Worm (Caenorhabditis elegans) whole organism, L1 larva: ENCODE results near the gene C04H5.1.
A peak's percentile ranks its signal among the peaks of the same experiment; 100 is the strongest.

Source experiments
- C04F5.9 ChIP-seq: sonication (generic microtip); optimal IDR thresholded peaks from 2 replicates; lab custom pipeline; 2016; ENCODE audit warnings: missing genetic modification characterization, missing compliant biosample characterization
- C34B4.2 ChIP-seq: sonication (generic microtip); optimal IDR thresholded peaks from 2 replicates; lab custom pipeline; 2017; ENCODE audit warnings: mild to moderate bottlenecking, missing genetic modification characterization, missing compliant biosample characterization
- aha-1 ChIP-seq: fragments of 150-350 bp; optimal IDR thresholded peaks from 2 replicates; lab custom pipeline; 2014; ENCODE audit warnings: missing biosample characterization, missing genetic modification characterization
- blmp-1 ChIP-seq: fragments of 150-350 bp; optimal IDR thresholded peaks from 2 replicates; lab custom pipeline; 2014; ENCODE audit warnings: missing biosample characterization, missing genetic modification characterization
- ceh-8 ChIP-seq: fragments of 200-800 bp; sonication (Bioruptor generic); optimal IDR thresholded peaks from 2 replicates; lab custom pipeline; 2018; ENCODE audit warnings: mild to moderate bottlenecking, missing genetic modification characterization, moderate library complexity, missing compliant biosample characterization
- ceh-82 ChIP-seq, 3 experiments: fragments of 150-350 bp in 1 of 3; sonication (generic microtip) in 2 of 3; optimal IDR thresholded peaks; 2 replicates each; lab custom pipeline; 2014 to 2017; ENCODE audit warnings: missing biosample characterization in 3 of 3, missing genetic modification characterization in 3 of 3
- ceh-88 ChIP-seq: fragments of 200-800 bp; sonication (Bioruptor generic); IDR thresholded peaks from 2 replicates; pipeline ENCODE4 v1.3.6; 2022; ENCODE audit warnings: missing genetic modification characterization, missing compliant biosample characterization
- dpl-1 ChIP-seq, 3 experiments: fragments of 150-350 bp in 2 of 3; sonication (generic microtip) in 1 of 3; optimal IDR thresholded peaks; 2 replicates each; lab custom pipeline; 2014 to 2017; ENCODE audit warnings: missing biosample characterization in 3 of 3, missing genetic modification characterization in 3 of 3, missing genetic modification reagents in 3 of 3
- dsc-1 ChIP-seq: sonication (generic microtip); optimal IDR thresholded peaks from 2 replicates; lab custom pipeline; 2016; ENCODE audit warnings: mild to moderate bottlenecking, missing genetic modification characterization, missing compliant biosample characterization
- efl-1 ChIP-seq, 4 experiments: fragments of 150-350 bp; optimal IDR thresholded peaks in 3 of 4; peaks in 1 of 4; 1 replicate in 1 of 4; 2 replicates in 3 of 4; lab custom pipeline; 2014; ENCODE audit warnings: missing biosample characterization in 2 of 4, missing genetic modification characterization in 2 of 4, missing genetic modification reagents in 2 of 4
- egl-27 ChIP-seq, 2 experiments: fragments of 150-350 bp in 1 of 2; sonication (generic microtip); optimal IDR thresholded peaks; 3 replicates each; lab custom pipeline; 2017 to 2018; ENCODE audit warnings: missing biosample characterization in 2 of 2, missing genetic modification characterization in 2 of 2, missing genetic modification reagents in 2 of 2
- elt-3 ChIP-seq, 6 experiments: fragments of 150-350 bp in 1 of 6; sonication (generic microtip); optimal IDR thresholded peaks; 2 replicates each; lab custom pipeline; 2017 to 2018; ENCODE audit warnings: missing biosample characterization in 6 of 6, missing genetic modification characterization in 6 of 6, inconsistent platforms in 1 of 6
- fkh-10 ChIP-seq: sonication (generic microtip); optimal IDR thresholded peaks from 2 replicates; lab custom pipeline; 2017; ENCODE audit warnings: missing biosample characterization, missing genetic modification reagents, missing genetic modification characterization
- fos-1 ChIP-seq: fragments of 150-350 bp; optimal IDR thresholded peaks from 2 replicates; lab custom pipeline; 2014; ENCODE audit warnings: missing biosample characterization, missing genetic modification characterization
- grh-1 ChIP-seq: fragments of 200-800 bp; sonication (Bioruptor generic); IDR thresholded peaks from 2 replicates; pipeline ENCODE4 v1.3.6; 2022; ENCODE audit warnings: missing genetic modification reagents, missing genetic modification characterization, missing compliant biosample characterization
- hlh-17 ChIP-seq: fragments of 200-800 bp; sonication (Bioruptor generic); optimal IDR thresholded peaks from 2 replicates; lab custom pipeline; 2018; ENCODE audit warnings: missing genetic modification characterization, mild to moderate bottlenecking, missing compliant biosample characterization, moderate library complexity, borderline replicate concordance
- hpl-2 ChIP-seq: fragments of 150-350 bp; optimal IDR thresholded peaks from 2 replicates; lab custom pipeline; 2014; ENCODE audit warnings: missing biosample characterization, missing genetic modification reagents, missing genetic modification characterization
- irx-1 ChIP-seq: sonication (generic microtip); optimal IDR thresholded peaks from 2 replicates; lab custom pipeline; 2016; ENCODE audit warnings: missing genetic modification characterization, missing compliant biosample characterization
- lin-14 ChIP-seq: fragments of 200-800 bp; sonication (Bioruptor generic); optimal IDR thresholded peaks from 2 replicates; lab custom pipeline; 2018; ENCODE audit warnings: mild to moderate bottlenecking, missing genetic modification characterization, moderate library complexity, missing compliant biosample characterization
- lin-15B ChIP-seq: fragments of 150-350 bp; sonication (generic microtip); optimal IDR thresholded peaks from 3 replicates; lab custom pipeline; 2014; ENCODE audit warnings: missing biosample characterization, missing genetic modification characterization
- lin-35 ChIP-seq, 2 experiments: fragments of 150-350 bp; optimal IDR thresholded peaks; 2 replicates each; lab custom pipeline; 2014; ENCODE audit warnings: missing biosample characterization in 2 of 2, missing genetic modification characterization in 2 of 2, missing genetic modification reagents in 2 of 2
- lin-39 ChIP-seq: fragments of 150-350 bp; optimal IDR thresholded peaks from 2 replicates; lab custom pipeline; 2014; ENCODE audit warnings: missing biosample characterization, missing genetic modification reagents, missing genetic modification characterization
- lir-3 ChIP-seq: sonication (generic microtip); optimal IDR thresholded peaks from 2 replicates; lab custom pipeline; 2016; ENCODE audit warnings: mild to moderate bottlenecking, missing genetic modification characterization, moderate library complexity, missing compliant biosample characterization; ENCODE audit not compliant: poor library complexity
- mef-2 ChIP-seq: fragments of 150-350 bp; optimal IDR thresholded peaks from 2 replicates; lab custom pipeline; 2014; ENCODE audit warnings: missing biosample characterization, missing genetic modification characterization
- mep-1 ChIP-seq: fragments of 150-350 bp; optimal IDR thresholded peaks from 2 replicates; lab custom pipeline; 2014; ENCODE audit warnings: missing biosample characterization, missing genetic modification characterization
- nhr-19 ChIP-seq: fragments of 200-800 bp; sonication (Bioruptor generic); conservative IDR thresholded peaks from 2 replicates; pipeline ENCODE4 v1.3.6; 2022; ENCODE audit warnings: missing genetic modification characterization, missing compliant biosample characterization
- nhr-20 ChIP-seq: sonication (generic microtip); optimal IDR thresholded peaks from 2 replicates; lab custom pipeline; 2016; ENCODE audit warnings: mild to moderate bottlenecking, missing genetic modification characterization, missing compliant biosample characterization
- nhr-77 ChIP-seq: fragments of 150-350 bp; optimal IDR thresholded peaks from 2 replicates; lab custom pipeline; 2014; ENCODE audit warnings: missing biosample characterization, missing genetic modification characterization
- nhr-84 ChIP-seq: sonication (generic microtip); optimal IDR thresholded peaks from 2 replicates; lab custom pipeline; 2017; ENCODE audit warnings: missing biosample characterization, missing genetic modification characterization
- nhr-85 ChIP-seq: sonication (generic microtip); peaks from one replicate; lab custom pipeline; 2016; ENCODE audit warnings: missing genetic modification characterization, inconsistent platforms, missing compliant biosample characterization
- nhr-90 ChIP-seq: sonication (generic microtip); optimal IDR thresholded peaks from 2 replicates; lab custom pipeline; 2016; ENCODE audit warnings: mild to moderate bottlenecking, missing genetic modification characterization, missing compliant biosample characterization; ENCODE audit not compliant: poor library complexity
- pag-3 ChIP-seq: sonication (generic microtip); optimal IDR thresholded peaks from 2 replicates; lab custom pipeline; 2017; ENCODE audit warnings: missing genetic modification characterization, mild to moderate bottlenecking, missing compliant biosample characterization, antibody characterized with exemption, borderline replicate concordance; ENCODE audit not compliant: insufficient read depth
- skn-1 ChIP-seq: fragments of 150-350 bp; optimal IDR thresholded peaks from 2 replicates; lab custom pipeline; 2014; ENCODE audit warnings: missing biosample characterization, missing genetic modification characterization
- snu-23 ChIP-seq: sonication (generic microtip); optimal IDR thresholded peaks from 2 replicates; lab custom pipeline; 2016; ENCODE audit warnings: missing genetic modification characterization, missing compliant biosample characterization
- sox-4 ChIP-seq: sonication (generic microtip); optimal IDR thresholded peaks from 2 replicates; lab custom pipeline; 2016; ENCODE audit warnings: missing genetic modification characterization, missing compliant biosample characterization
- sup-37 ChIP-seq: fragments of 200-800 bp; sonication (Bioruptor generic); optimal IDR thresholded peaks from 2 replicates; lab custom pipeline; 2018; ENCODE audit warnings: mild to moderate bottlenecking, missing genetic modification characterization, missing compliant biosample characterization
- tbx-2 ChIP-seq: sonication (generic microtip); optimal IDR thresholded peaks from 2 replicates; lab custom pipeline; 2016; ENCODE audit warnings: missing genetic modification characterization, missing compliant biosample characterization
- unc-130 ChIP-seq: fragments of 150-350 bp; optimal IDR thresholded peaks from 2 replicates; lab custom pipeline; 2017; ENCODE audit warnings: missing biosample characterization, missing genetic modification characterization, inconsistent platforms
- unc-86 ChIP-seq: sonication (generic microtip); optimal IDR thresholded peaks from 2 replicates; lab custom pipeline; 2016; ENCODE audit warnings: missing genetic modification characterization, missing compliant biosample characterization
- vab-15 ChIP-seq: sonication (generic microtip); optimal IDR thresholded peaks from 2 replicates; lab custom pipeline; 2017; ENCODE audit warnings: missing genotype, mild to moderate bottlenecking, missing genetic modification characterization, missing compliant biosample characterization
- xbp-1 ChIP-seq: sonication (generic microtip); optimal IDR thresholded peaks from 2 replicates; lab custom pipeline; 2016; ENCODE audit warnings: missing genetic modification characterization, missing compliant biosample characterization
- zag-1 ChIP-seq: fragments of 150-350 bp; optimal IDR thresholded peaks from 2 replicates; lab custom pipeline; 2014; ENCODE audit warnings: missing biosample characterization, missing genetic modification characterization
- zip-4 ChIP-seq: fragments of 200-800 bp; sonication (Bioruptor generic); optimal IDR thresholded peaks from 2 replicates; lab custom pipeline; 2018; ENCODE audit warnings: mild to moderate bottlenecking, missing genetic modification characterization, moderate library complexity, missing compliant biosample characterization
- ztf-11 ChIP-seq, 2 experiments: sonication (generic microtip); optimal IDR thresholded peaks; 2 replicates each; lab custom pipeline; 2016 to 2017; ENCODE audit warnings: missing genetic modification characterization in 2 of 2, missing biosample characterization in 1 of 2, missing compliant biosample characterization in 1 of 2

Gene C04H5.1

DNA sequence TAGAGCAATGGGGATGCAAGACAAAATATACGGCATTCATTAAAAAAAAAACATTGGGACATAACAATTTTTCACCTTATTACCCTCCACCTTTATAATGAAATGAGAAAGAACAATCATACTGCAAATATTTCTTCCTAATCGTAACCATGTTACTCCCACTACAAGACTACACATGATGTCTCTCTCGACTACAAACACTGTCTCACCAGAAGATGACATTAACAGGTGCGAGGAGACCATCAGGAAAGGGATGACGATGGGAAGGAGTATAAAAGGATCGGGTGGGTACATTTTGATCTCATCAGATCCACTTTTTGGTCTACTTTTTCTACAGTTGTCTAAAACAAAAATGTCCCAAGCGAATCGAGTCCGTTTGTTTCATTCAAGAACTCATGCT lies 36.3 kb upstream of the C04H5.1 start, which contains the start of gene dhs-8 (continued):
- TF ChIP-seq nhr-19 (GFP tag; lab: Robert Waterston, UW) (0 out of 2 replicates have a peak, but pooled peaks have one; percentile 3), unc-86 (tag; lab: Kevin White, UChicago) (no peak), blmp-1 (tag; lab: Kevin White, UChicago) (peak; percentile 43), nhr-84 (tag; lab: Kevin White, UChicago) (no peak), ceh-82 (tag; optimal IDR thresholded peaks at IDR 0.05; lab: Kevin White, UChicago) (no peak), egl-27 (tag; optimal IDR thresholded peaks at IDR 0.05; lab: Kevin White, UChicago) (no peak), fkh-10 (GFP tag; lab: Kevin White, UChicago) (no peak), lin-35 (GFP tag; optimal IDR thresholded peaks at IDR 0.05; lab: Kevin White, UChicago) (peak; percentile 13 to 21), lin-14 (GFP tag; lab: Kevin White, UChicago) (no peak), nhr-85 (peak; percentile 47), xbp-1 (no peak), sup-37 (GFP tag; lab: Kevin White, UChicago) (no peak), tbx-2 (no peak), zip-4 (no peak), snu-23 (GFP tag; lab: Kevin White, UChicago) (peak; percentile 41), nhr-90 (no peak), zag-1 (tag; lab: Kevin White, UChicago) (no peak), unc-130 (tag; lab: Kevin White, UChicago) (no peak), elt-3 (tag; optimal IDR thresholded peaks at IDR 0.05; lab: Kevin White, UChicago) (peak in 2 of 6 experiments; percentile 19 to 26), lir-3 (no peak), mep-1 (tag; lab: Kevin White, UChicago) (peak; percentile 35), sox-4 (no peak), mef-2 (tag; lab: Kevin White, UChicago) (no peak), hpl-2 (GFP tag; lab: Kevin White, UChicago) (no peak), irx-1 (tag; lab: Kevin White, UChicago) (no peak), lin-39 (no peak), grh-1 (GFP tag; lab: Robert Waterston, UW) (no peak), ztf-11 (tag; optimal IDR thresholded peaks at IDR 0.05; lab: Kevin White, UChicago) (no peak), nhr-77 (no peak), ceh-8 (GFP tag; lab: Kevin White, UChicago) (no peak), dpl-1 (GFP tag; optimal IDR thresholded peaks at IDR 0.05; lab: Kevin White, UChicago) (no peak), ceh-88 (GFP tag; lab: Robert Waterston, UW) (no peak), skn-1 (tag; lab: Kevin White, UChicago) (peak; percentile 87), lin-15B (tag; lab: Kevin White, UChicago) (no peak), nhr-20 (tag; lab: Kevin White, UChicago) (peak; percentile 67), pag-3 (tag; lab: Kevin White, UChicago) (no peak), efl-1 (optimal IDR thresholded peaks at IDR 0.05; lab: Kevin White, UChicago) (no peak), efl-1 (GFP tag; optimal IDR thresholded peaks at IDR 0.05 in 1 of 2; lab: Kevin White, UChicago) (no peak), dsc-1 (tag; lab: Kevin White, UChicago) (no peak), vab-15 (tag; lab: Kevin White, UChicago) (no peak)

DNA sequence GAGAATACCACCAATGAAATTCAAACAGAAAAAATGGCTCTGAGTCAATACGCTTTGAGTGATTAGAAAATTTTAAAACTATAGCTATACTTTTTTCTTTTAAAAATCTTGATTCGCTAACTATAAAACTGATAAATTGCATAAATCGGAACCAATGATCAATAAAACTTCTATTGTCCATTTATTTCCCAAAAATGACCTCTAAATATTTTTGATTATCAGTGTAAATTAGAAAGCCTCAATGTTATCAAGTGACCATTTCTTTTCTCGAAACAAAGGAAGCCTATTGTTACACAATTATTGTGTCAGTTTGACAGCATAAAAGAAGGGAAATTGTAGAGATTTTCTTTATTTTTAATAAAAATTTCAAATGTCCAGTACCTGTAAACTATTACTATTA lies 34.0 kb upstream of the C04H5.1 start, which contains the start of gene K10H10.4:
TSS of gene K10H10.4 (plus strand) at position 301 of the 400 bp plus-strand sequence.
- no peak for TF ChIP-seq nhr-84 (tag; lab: Kevin White, UChicago)
- no peak for TF ChIP-seq dpl-1 (GFP tag; optimal IDR thresholded peaks at IDR 0.05; lab: Kevin White, UChicago)
- no peak for TF ChIP-seq mep-1 (tag; lab: Kevin White, UChicago)
- TF ChIP-seq grh-1 (GFP tag; lab: Robert Waterston, UW) = no peak
- TF ChIP-seq mef-2 (tag; lab: Kevin White, UChicago) = no peak
- no peak for TF ChIP-seq fos-1
- no peak for TF ChIP-seq zag-1 (tag; lab: Kevin White, UChicago)
- no peak for TF ChIP-seq snu-23 (GFP tag; lab: Kevin White, UChicago)
- TF ChIP-seq C04F5.9 (tag; lab: Kevin White, UChicago) = no peak
- no peak for TF ChIP-seq elt-3 (tag; optimal IDR thresholded peaks at IDR 0.05; lab: Kevin White, UChicago)
- no peak for TF ChIP-seq sup-37 (GFP tag; lab: Kevin White, UChicago)
- TF ChIP-seq C34B4.2 = no peak
- no peak for TF ChIP-seq skn-1 (tag; lab: Kevin White, UChicago)
- TF ChIP-seq ceh-82 (tag; optimal IDR thresholded peaks at IDR 0.05; lab: Kevin White, UChicago) = no peak
- TF ChIP-seq lir-3 = no peak
- no peak for TF ChIP-seq aha-1 (tag; lab: Kevin White, UChicago)
- TF ChIP-seq hlh-17 (GFP tag; lab: Kevin White, UChicago) = no peak
- TF ChIP-seq efl-1 (optimal IDR thresholded peaks at IDR 0.05; lab: Kevin White, UChicago) = no peak
- no peak for TF ChIP-seq efl-1 (GFP tag; optimal IDR thresholded peaks at IDR 0.05 in 1 of 2; lab: Kevin White, UChicago)
